Fruit fly (Drosophila melanogaster) whole organism, embryonic: Measurements from ENCODE around the gene CG10317.

ENCODE experiments used
- B-H2 ChIP-seq: fragments of 200-800 bp; sonication (Bioruptor generic); optimal IDR thresholded peaks from 2 replicates; lab custom pipeline; 2018; ENCODE audit warnings: missing biosample characterization, mild to moderate bottlenecking, missing genetic modification characterization
- Blimp-1 ChIP-seq: fragments of 200-800 bp; sonication (Bioruptor generic); optimal IDR thresholded peaks from 3 replicates; lab custom pipeline; 2018; ENCODE audit warnings: missing biosample characterization, missing genetic modification characterization, mild to moderate bottlenecking, moderate library complexity, missing genetic modification reagents
- CG10147 ChIP-seq: fragments of 200-800 bp; sonication (Bioruptor generic); optimal IDR thresholded peaks from 2 replicates; lab custom pipeline; 2019; ENCODE audit warnings: missing biosample characterization, mild to moderate bottlenecking, missing genetic modification characterization, moderate library complexity
- CG10209 ChIP-seq: fragments of 200-800 bp; sonication (Bioruptor generic); optimal IDR thresholded peaks from 3 replicates; lab custom pipeline; 2017; ENCODE audit warnings: missing biosample characterization, mild to moderate bottlenecking, missing genetic modification characterization, missing genetic modification reagents
- CG10267 ChIP-seq: fragments of 200-800 bp; sonication (Bioruptor generic); optimal IDR thresholded peaks from 2 replicates; lab custom pipeline; 2018; ENCODE audit warnings: missing biosample characterization, mild to moderate bottlenecking, missing genetic modification characterization, moderate library complexity
- CG10654 ChIP-seq: fragments of 200-800 bp; sonication (Bioruptor generic); optimal IDR thresholded peaks from 2 replicates; lab custom pipeline; 2016; ENCODE audit warnings: missing biosample characterization, missing genetic modification characterization
- CG12769 ChIP-seq: fragments of 200-800 bp; sonication (Bioruptor generic); optimal IDR thresholded peaks from 2 replicates; lab custom pipeline; 2019; ENCODE audit warnings: missing biosample characterization, mild to moderate bottlenecking, missing genetic modification characterization, moderate library complexity
- CG13894 ChIP-seq: fragments of 200-800 bp; sonication (Bioruptor generic); optimal IDR thresholded peaks from 3 replicates; lab custom pipeline; 2018; ENCODE audit warnings: missing biosample characterization, mild to moderate bottlenecking, missing genetic modification characterization, moderate library complexity
- CG14050 ChIP-seq: fragments of 200-800 bp; sonication (Bioruptor generic); IDR thresholded peaks from 3 replicates; pipeline ENCODE4 v1.3.6; 2022; ENCODE audit warnings: missing biosample characterization, missing genetic modification characterization
- CG14710 ChIP-seq: fragments of 200-800 bp; sonication (Bioruptor generic); optimal IDR thresholded peaks from 3 replicates; lab custom pipeline; 2019; ENCODE audit warnings: missing biosample characterization, mild to moderate bottlenecking, missing genetic modification characterization, moderate library complexity
- CG1792 ChIP-seq: fragments of 200-800 bp; sonication (Bioruptor generic); optimal IDR thresholded peaks from 2 replicates; lab custom pipeline; 2016; ENCODE audit warnings: missing biosample characterization, missing genetic modification characterization
- CG33213 ChIP-seq: fragments of 200-800 bp; sonication (Bioruptor generic); optimal IDR thresholded peaks from 3 replicates; lab custom pipeline; 2016; ENCODE audit warnings: missing biosample characterization, missing genetic modification characterization
- CG3838 ChIP-seq: fragments of 200-800 bp; sonication (Bioruptor generic); optimal IDR thresholded peaks from 3 replicates; lab custom pipeline; 2016; ENCODE audit warnings: missing biosample characterization, missing genetic modification characterization
- CG4328 ChIP-seq: fragments of 200-800 bp; sonication (Bioruptor generic); optimal IDR thresholded peaks from 3 replicates; lab custom pipeline; 2017; ENCODE audit warnings: missing biosample characterization, missing genetic modification reagents, missing genetic modification characterization
- CG7271 ChIP-seq: fragments of 200-800 bp; sonication (Bioruptor generic); optimal IDR thresholded peaks from 2 replicates; lab custom pipeline; 2018; ENCODE audit warnings: missing biosample characterization, mild to moderate bottlenecking, missing genetic modification characterization, moderate library complexity
- CG7987 ChIP-seq: fragments of 200-800 bp; sonication (Bioruptor generic); optimal IDR thresholded peaks from 2 replicates; lab custom pipeline; 2018; ENCODE audit warnings: missing biosample characterization, mild to moderate bottlenecking, missing genetic modification characterization, moderate library complexity
- CG8388 ChIP-seq: fragments of 200-800 bp; sonication (Bioruptor generic); optimal IDR thresholded peaks from 2 replicates; lab custom pipeline; 2019; ENCODE audit warnings: missing biosample characterization, mild to moderate bottlenecking, missing genetic modification characterization, moderate library complexity
- CG9797 ChIP-seq: fragments of 200-800 bp; sonication (Bioruptor generic); optimal IDR thresholded peaks from 3 replicates; lab custom pipeline; 2018; ENCODE audit warnings: missing biosample characterization, mild to moderate bottlenecking, missing genetic modification characterization
- CoRest ChIP-seq: fragments of 200-800 bp; sonication (Bioruptor generic); optimal IDR thresholded peaks from 3 replicates; lab custom pipeline; 2018; ENCODE audit warnings: missing biosample characterization, mild to moderate bottlenecking, missing genetic modification characterization, moderate library complexity
- D19A ChIP-seq: fragments of 200-800 bp; optimal IDR thresholded peaks from 3 replicates; lab custom pipeline; 2019; ENCODE audit warnings: missing biosample characterization, mild to moderate bottlenecking, missing genetic modification characterization, moderate library complexity
- Dp ChIP-seq: fragments of 200-800 bp; sonication (Bioruptor generic); optimal IDR thresholded peaks from 2 replicates; lab custom pipeline; 2018; ENCODE audit warnings: missing biosample characterization, mild to moderate bottlenecking, missing genetic modification characterization, moderate library complexity
- Ets65A ChIP-seq: fragments of 200-800 bp; sonication (Bioruptor generic); peaks from one replicate; lab custom pipeline; 2016; ENCODE audit warnings: missing biosample characterization, missing genetic modification characterization
- HLH4C ChIP-seq: fragments of 200-800 bp; sonication (Bioruptor generic); IDR thresholded peaks from 3 replicates; pipeline ENCODE4 v1.3.6; 2022; ENCODE audit warnings: missing biosample characterization, missing genetic modification characterization; ENCODE audit not compliant: partially characterized antibody
- HmgZ ChIP-seq: fragments of 200-800 bp; sonication (Bioruptor generic); optimal IDR thresholded peaks from 2 replicates; lab custom pipeline; 2018; ENCODE audit warnings: missing biosample characterization, mild to moderate bottlenecking, missing genetic modification characterization
- Jarid2 ChIP-seq: fragments of 200-800 bp; sonication (Bioruptor generic); optimal IDR thresholded peaks from 3 replicates; lab custom pipeline; 2017; ENCODE audit warnings: mild to moderate bottlenecking, missing biosample characterization, missing genetic modification reagents, missing genetic modification characterization
- Lhr ChIP-seq: fragments of 200-800 bp; sonication (Bioruptor generic); optimal IDR thresholded peaks from 3 replicates; lab custom pipeline; 2017; ENCODE audit warnings: mild to moderate bottlenecking, missing biosample characterization, missing genetic modification reagents, missing genetic modification characterization
- MBD-R2 ChIP-seq: fragments of 200-800 bp; sonication (Bioruptor generic); IDR thresholded peaks from 2 replicates; pipeline ENCODE4 v1.3.6; 2022; ENCODE audit warnings: missing biosample characterization, missing genetic modification characterization
- MESR4 ChIP-seq: fragments of 200-800 bp; sonication (Bioruptor generic); optimal IDR thresholded peaks from 2 replicates; lab custom pipeline; 2018; ENCODE audit warnings: missing biosample characterization, mild to moderate bottlenecking, missing genetic modification characterization, moderate library complexity
- Mes4 ChIP-seq: fragments of 200-800 bp; sonication (Bioruptor generic); optimal IDR thresholded peaks from 2 replicates; lab custom pipeline; 2016; ENCODE audit warnings: missing biosample characterization, missing genetic modification characterization
- Mrtf ChIP-seq: fragments of 200-800 bp; sonication (Bioruptor generic); IDR thresholded peaks from 3 replicates; pipeline ENCODE4 v1.3.6; 2022; ENCODE audit warnings: missing biosample characterization, missing genetic modification characterization
- PHDP ChIP-seq: fragments of 200-800 bp; sonication (Bioruptor generic); optimal IDR thresholded peaks from 3 replicates; lab custom pipeline; 2018; ENCODE audit warnings: missing biosample characterization, mild to moderate bottlenecking, missing genetic modification characterization, moderate library complexity
- Pdp1 ChIP-seq, 2 experiments: fragments of 200-800 bp; sonication (Bioruptor generic); optimal IDR thresholded peaks; 3 replicates each; lab custom pipeline; 2016; ENCODE audit warnings: missing biosample characterization in 2 of 2, missing genetic modification characterization in 2 of 2, mild to moderate bottlenecking in 1 of 2, moderate library complexity in 1 of 2
- Side ChIP-seq: fragments of 200-800 bp; sonication (Bioruptor generic); optimal IDR thresholded peaks from 2 replicates; lab custom pipeline; 2016; ENCODE audit warnings: missing biosample characterization, missing genetic modification characterization
- Xbp1 ChIP-seq: fragments of 200-800 bp; sonication (Bioruptor generic); optimal IDR thresholded peaks from 3 replicates; lab custom pipeline; 2016; ENCODE audit warnings: missing biosample characterization, mild to moderate bottlenecking, missing genetic modification characterization
- YL-1 ChIP-seq: fragments of 200-800 bp; sonication (Bioruptor generic); optimal IDR thresholded peaks from 3 replicates; lab custom pipeline; 2017; ENCODE audit warnings: missing biosample characterization, mild to moderate bottlenecking, missing genetic modification characterization
- ato ChIP-seq: fragments of 200-800 bp; sonication (Bioruptor generic); IDR thresholded peaks from 2 replicates; pipeline ENCODE4 v1.3.6; 2022; ENCODE audit warnings: missing biosample characterization, missing genetic modification characterization; ENCODE audit not compliant: partially characterized antibody
- ci ChIP-seq: fragments of 200-800 bp; sonication (Bioruptor generic); IDR thresholded peaks from 3 replicates; pipeline ENCODE4 v1.3.6; 2022; ENCODE audit warnings: missing biosample characterization, missing genetic modification characterization
- dmrt11E ChIP-seq: fragments of 200-800 bp; sonication (Bioruptor generic); optimal IDR thresholded peaks from 3 replicates; lab custom pipeline; 2018; ENCODE audit warnings: missing biosample characterization, mild to moderate bottlenecking, missing genetic modification characterization, moderate library complexity
- exex ChIP-seq: fragments of 200-800 bp; sonication (Bioruptor generic); optimal IDR thresholded peaks from 4 replicates; lab custom pipeline; 2018; ENCODE audit warnings: missing biosample characterization, mild to moderate bottlenecking, missing genetic modification characterization, moderate library complexity
- grn ChIP-seq: fragments of 200-800 bp; sonication (Bioruptor generic); optimal IDR thresholded peaks from 3 replicates; lab custom pipeline; 2017; ENCODE audit warnings: missing biosample characterization, missing genetic modification characterization
- hth ChIP-seq: fragments of >200 bp; optimal IDR thresholded peaks from 2 replicates; lab custom pipeline; 2017; ENCODE audit warnings: inconsistent platforms
- org-1 ChIP-seq: fragments of 200-800 bp; sonication (Bioruptor generic); optimal IDR thresholded peaks from 2 replicates; lab custom pipeline; 2017; ENCODE audit warnings: missing biosample characterization, missing genetic modification characterization
- pzg ChIP-seq: fragments of 200-800 bp; sonication (Bioruptor generic); optimal IDR thresholded peaks from 3 replicates; lab custom pipeline; 2018; ENCODE audit warnings: missing biosample characterization, mild to moderate bottlenecking, missing genetic modification characterization, moderate library complexity
- sd ChIP-seq: fragments of 200-800 bp; sonication (Bioruptor generic); optimal IDR thresholded peaks from 3 replicates; lab custom pipeline; 2018; ENCODE audit warnings: missing biosample characterization, mild to moderate bottlenecking, missing genetic modification characterization, moderate library complexity
- sens ChIP-seq: fragments of 200-800 bp; sonication (Bioruptor generic); peaks from one replicate; lab custom pipeline; 2016; ENCODE audit warnings: missing biosample characterization, missing genetic modification characterization
- sens-2 ChIP-seq: fragments of 200-800 bp; sonication (Bioruptor generic); IDR thresholded peaks from 2 replicates; pipeline ENCODE4 v1.3.6; 2022; ENCODE audit warnings: missing biosample characterization, missing genetic modification characterization
- slou ChIP-seq: fragments of 200-800 bp; sonication (Bioruptor generic); optimal IDR thresholded peaks from 3 replicates; lab custom pipeline; 2016; ENCODE audit warnings: missing biosample characterization, missing genetic modification characterization
- sob ChIP-seq: fragments of 200-800 bp; sonication (Bioruptor generic); IDR thresholded peaks from 2 replicates; pipeline ENCODE4 v1.3.6; 2022; ENCODE audit warnings: missing biosample characterization, missing genetic modification characterization
- sqz ChIP-seq: fragments of 200-800 bp; sonication (Bioruptor generic); optimal IDR thresholded peaks from 3 replicates; lab custom pipeline; 2018; ENCODE audit warnings: missing biosample characterization, mild to moderate bottlenecking, missing genetic modification characterization

CG10317 gene

dm6 chr3R:16338342-16338741, 32.0 kb downstream of the CG10317 start (continued):
- TF ChIP-seq CG10267 (peak; percentile 54), CG12769 (tag; lab: Kevin White, UChicago) (peak; percentile 26), sd (peak; percentile 44), CG10147 (GFP tag; lab: Kevin White, UChicago) (peak; percentile 12), Ets65A (GFP tag; lab: Kevin White, UChicago) (no peak), Dp (GFP tag; lab: Kevin White, UChicago) (peak; percentile 97), HmgZ (tag; lab: Kevin White, UChicago) (peak; percentile 28), CG7271 (tag; lab: Kevin White, UChicago) (peak; percentile 24), slou (GFP tag; lab: Kevin White, UChicago) (no peak), CoRest (tag; lab: Kevin White, UChicago) (peak; percentile 9), CG33213 (peak; percentile 29), Mes4 (no peak), pzg (GFP tag; lab: Kevin White, UChicago) (peak; percentile 98), Side (GFP tag; lab: Kevin White, UChicago) (no peak), ato (GFP tag; lab: Robert Waterston, UW) (peak; percentile 16; the same call in 1 of the 2 replicates), D19A (tag; lab: Kevin White, UChicago) (peak; percentile 45), CG9797 (GFP tag; lab: Kevin White, UChicago) (peak; percentile 99), YL-1 (peak; percentile 30), MBD-R2 (GFP tag; lab: Robert Waterston, UW) (peak; percentile 41; the same call in 1 of the 2 replicates), CG14710 (tag; lab: Kevin White, UChicago) (peak; percentile 71), sqz (GFP tag; lab: Kevin White, UChicago) (peak; percentile 2), MESR4 (GFP tag; lab: Kevin White, UChicago) (peak; percentile 45), org-1 (no peak), B-H2 (peak; percentile 23), Lhr (peak; percentile 78), CG8388 (no peak), CG14050 (no peak), HLH4C (GFP tag; lab: Robert Waterston, UW) (0 out of 3 replicates have a peak, but pooled peaks have one; percentile 29)

DNA sequence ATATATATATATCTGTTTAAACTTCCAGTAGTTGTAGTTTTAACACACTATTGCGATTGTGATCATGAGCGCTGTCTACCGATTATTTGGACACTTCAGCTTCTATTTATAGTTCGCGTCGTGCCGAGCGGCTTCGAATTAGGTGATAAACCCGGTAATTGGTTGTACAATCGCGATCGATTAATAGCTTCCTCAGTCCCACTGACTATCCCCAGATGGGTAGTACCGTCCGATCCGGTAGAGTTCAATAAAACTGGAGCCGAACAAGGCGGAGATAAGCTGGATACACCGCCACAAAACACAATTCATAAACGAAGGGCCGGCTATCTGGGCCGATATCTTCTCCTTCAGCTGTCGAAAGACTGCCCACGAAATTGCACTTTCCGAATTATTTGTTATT, 32.5 kb downstream of the CG10317 start:
- TF ChIP-seq CG13894 (tag; lab: Kevin White, UChicago) (peak; percentile 63), Mrtf (no peak), Pdp1 (GFP tag; optimal IDR thresholded peaks at IDR 0.05; lab: Kevin White, UChicago) (peak in 1 of 2 experiments; percentile 20), sens (peak; percentile 41), exex (peak; percentile 86), grn (GFP tag; lab: Kevin White, UChicago) (peak; percentile 58)

DNA sequence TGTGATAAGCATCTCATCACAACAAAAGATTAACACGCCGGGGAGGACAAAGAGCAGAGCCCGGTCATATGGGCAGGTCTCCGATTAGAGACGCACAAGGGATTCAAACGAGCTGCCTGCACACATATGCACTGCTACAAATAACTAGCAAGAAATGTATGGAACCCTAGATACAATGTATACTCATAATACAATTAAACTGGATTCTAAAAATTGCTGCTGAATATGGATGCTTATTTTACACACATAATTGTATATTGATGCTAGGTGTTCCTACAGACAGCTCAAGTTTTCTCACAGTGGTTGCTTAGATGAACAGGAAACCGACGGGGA, 33.3 kb downstream of the CG10317 start:
- peak; percentile 93 for TF ChIP-seq dmrt11E (tag; lab: Kevin White, UChicago)
- TF ChIP-seq CG4328 (GFP tag; lab: Kevin White, UChicago): no peak
- peak; percentile 32 for TF ChIP-seq CG10209 (GFP tag; lab: Kevin White, UChicago)
- no peak for TF ChIP-seq PHDP
- no peak for TF ChIP-seq sens-2 (GFP tag; lab: Robert Waterston, UW)
- peak; percentile 74; the same call in 2 of the 3 replicates for TF ChIP-seq ci
- peak; percentile 40 for TF ChIP-seq Xbp1
- TF ChIP-seq exex: no peak
- TF ChIP-seq sob: 0 out of 2 replicates have a peak, but pooled peaks have one; percentile 30
- TF ChIP-seq ato (GFP tag; lab: Robert Waterston, UW): no peak
- no peak for TF ChIP-seq CG1792 (GFP tag; lab: Kevin White, UChicago)
- TF ChIP-seq CG3838 (GFP tag; lab: Kevin White, UChicago): no peak
- peak; percentile 62 for TF ChIP-seq Blimp-1 (GFP tag; lab: Kevin White, UChicago)
- TF ChIP-seq CG10654 (GFP tag; lab: Kevin White, UChicago): peak; percentile 13
- peak; percentile 6 for TF ChIP-seq Jarid2 (GFP tag; lab: Kevin White, UChicago)
- TF ChIP-seq hth (lab: Kevin White, UChicago): no peak
- no peak for TF ChIP-seq slou (GFP tag; lab: Kevin White, UChicago)
- no peak for TF ChIP-seq CG13894 (tag; lab: Kevin White, UChicago)
- TF ChIP-seq CG7987 (GFP tag; lab: Kevin White, UChicago): no peak
